Worm (Caenorhabditis elegans): ENCODE data around the gene acl-12.

acl-12 gene

DNA sequence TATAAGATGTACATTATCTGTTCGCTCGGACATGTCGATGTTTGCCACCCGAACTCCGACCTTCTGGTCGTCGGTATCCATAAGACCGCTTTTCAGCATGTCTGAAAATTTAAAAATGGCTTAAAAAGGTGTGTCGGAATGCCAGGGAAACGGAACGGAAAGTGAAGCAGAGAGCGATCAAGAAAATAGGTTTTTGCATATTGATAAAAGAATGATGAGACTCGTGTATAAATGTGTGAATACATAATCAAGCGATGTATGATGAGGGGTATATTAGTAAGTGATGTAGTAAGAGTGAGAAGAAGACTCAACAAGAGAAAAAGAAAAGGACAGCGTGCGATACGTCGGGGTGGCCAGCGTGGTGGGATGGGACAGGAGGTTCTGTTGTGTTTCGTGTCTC, at the start of gene acl-12:
Gene acl-12 (minus strand): TSS at position 101 of the 400 bp plus-strand sequence.
- TF ChIP-seq nhr-77 (tag; optimal IDR thresholded peaks at IDR 0.05) (no peak), nfya-1 (tag; optimal IDR thresholded peaks at IDR 0.05; ENCODE audit: insufficient read depth) (peak; percentile 29), egl-5 (tag; optimal IDR thresholded peaks at IDR 0.05) (no peak), ceh-82 (tag; optimal IDR thresholded peaks at IDR 0.05) (no peak), daf-12 (tag; optimal IDR thresholded peaks at IDR 0.05) (no peak), nhr-67 (tag; optimal IDR thresholded peaks at IDR 0.05) (no peak), skn-1 (tag; optimal IDR thresholded peaks at IDR 0.05) (no peak)

DNA sequence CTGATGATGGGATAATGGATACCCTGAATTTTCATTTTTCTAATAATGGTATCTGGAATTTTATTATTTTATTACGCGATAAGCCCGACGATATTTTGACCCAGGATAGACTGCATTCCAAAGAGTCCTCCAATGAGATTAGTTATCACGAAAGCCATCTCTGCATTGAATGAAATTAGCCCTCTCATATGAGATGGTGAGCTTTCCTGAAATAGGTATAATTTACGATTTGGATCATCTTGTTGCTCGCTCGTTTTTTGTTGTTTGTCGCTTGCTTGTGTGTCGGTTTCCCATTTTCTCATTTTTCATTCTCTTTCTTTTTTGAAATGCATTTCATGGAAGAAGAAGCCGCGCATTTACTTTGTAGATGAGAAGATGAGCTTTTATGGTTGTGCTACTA, 49.1 kb upstream of the acl-12 start:
- TF ChIP-seq hmg-11 (tag; optimal IDR thresholded peaks at IDR 0.05), result no peak
- no peak for TF ChIP-seq nhr-77 (tag; optimal IDR thresholded peaks at IDR 0.05)
- TF ChIP-seq egl-5 (tag; optimal IDR thresholded peaks at IDR 0.05), result peak; percentile 44
- TF ChIP-seq lin-39 (tag; optimal IDR thresholded peaks at IDR 0.05), result peak; percentile 28
- TF ChIP-seq nhr-11 (tag; optimal IDR thresholded peaks at IDR 0.05), result no peak
- no peak for TF ChIP-seq tbx-2 (tag; optimal IDR thresholded peaks at IDR 0.05)
- no peak for TF ChIP-seq ZK546.5 (tag; optimal IDR thresholded peaks at IDR 0.05)
- no peak for TF ChIP-seq R02D3.7 (tag; optimal IDR thresholded peaks at IDR 0.05)
- TF ChIP-seq jun-1 (tag; optimal IDR thresholded peaks at IDR 0.05), result no peak

DNA sequence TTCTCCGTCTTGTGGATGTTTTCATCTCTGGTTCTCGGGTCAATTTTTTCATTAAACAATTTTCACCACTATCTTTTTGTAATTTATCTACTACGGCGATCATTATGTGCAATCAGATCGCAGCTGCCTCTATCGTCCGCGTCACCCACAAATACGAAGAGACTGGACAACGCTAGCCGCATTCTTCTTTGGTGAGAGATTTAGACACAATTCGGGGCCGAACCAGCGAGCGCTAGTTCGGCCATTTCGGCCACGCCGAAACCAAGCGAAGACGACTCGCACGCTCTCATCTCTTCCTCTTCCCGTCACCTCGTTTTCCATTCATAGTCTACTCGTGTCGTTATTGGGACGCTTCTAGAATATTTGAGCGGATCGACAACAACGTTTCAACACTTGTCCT, 43.4 kb upstream of the acl-12 start, which contains the start of gene gly-12:
Gene gly-12 (plus strand): TSS at position 117 of the 400 bp plus-strand sequence.
- TF ChIP-seq pha-4 (tag; optimal IDR thresholded peaks at IDR 0.05) (no peak), lin-39 (tag; optimal IDR thresholded peaks at IDR 0.05) (peak; percentile 46), nhr-12 (tag; optimal IDR thresholded peaks at IDR 0.05) (no peak), nhr-237 (tag; optimal IDR thresholded peaks at IDR 0.05) (no peak), hmg-11 (tag; optimal IDR thresholded peaks at IDR 0.05) (peak; percentile 6), nhr-77 (tag; optimal IDR thresholded peaks at IDR 0.05) (no peak), egl-5 (tag; optimal IDR thresholded peaks at IDR 0.05) (peak; percentile 37), snpc-4 (tag; optimal IDR thresholded peaks at IDR 0.05) (no peak), jun-1 (tag; optimal IDR thresholded peaks at IDR 0.05) (no peak), nfya-1 (tag; optimal IDR thresholded peaks at IDR 0.05; ENCODE audit: insufficient read depth) (peak; percentile 50), nhr-28 (tag; optimal IDR thresholded peaks at IDR 0.05) (no peak), nhr-25 (tag; optimal IDR thresholded peaks at IDR 0.05) (peak; percentile 56), fos-1 (tag; optimal IDR thresholded peaks at IDR 0.05) (no peak), fkh-2 (tag; optimal IDR thresholded peaks at IDR 0.05) (no peak), nhr-23 (tag; optimal IDR thresholded peaks at IDR 0.05) (peak; percentile 55), lin-15B (tag; optimal IDR thresholded peaks at IDR 0.05) (no peak), tbx-2 (tag; optimal IDR thresholded peaks at IDR 0.05) (no peak), ceh-16 (tag; optimal IDR thresholded peaks at IDR 0.05) (no peak), egl-27 (tag; optimal IDR thresholded peaks at IDR 0.05) (no peak), ceh-28 (tag; optimal IDR thresholded peaks at IDR 0.05) (no peak), unc-39 (tag; optimal IDR thresholded peaks at IDR 0.05) (no peak), elt-1 (tag; optimal IDR thresholded peaks at IDR 0.05) (peak; percentile 89)

DNA sequence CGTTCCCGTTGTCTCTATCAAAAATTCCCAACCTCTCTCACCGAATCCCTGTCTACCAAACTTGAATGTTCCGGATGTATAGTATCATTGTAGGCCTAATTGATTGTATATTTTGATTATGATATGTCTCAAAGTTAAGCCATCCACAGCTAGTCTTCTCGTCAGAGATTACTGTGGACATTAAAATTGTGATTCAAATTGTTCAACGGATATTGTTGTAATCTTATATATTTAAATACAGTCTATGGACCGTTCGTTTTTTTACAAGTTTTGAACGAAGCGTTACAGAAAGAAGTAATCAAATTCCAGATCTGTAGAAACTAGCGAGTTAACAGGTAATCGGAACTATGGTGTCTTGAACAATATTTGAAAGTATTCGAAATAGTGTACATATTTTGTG, 38.4 kb upstream of the acl-12 start, which contains the start of gene F48E3.9:
Gene F48E3.9 (plus strand): TSS at position 301 of the 400 bp plus-strand sequence.
- TF ChIP-seq ceh-28 (tag; optimal IDR thresholded peaks at IDR 0.05), result no peak

DNA sequence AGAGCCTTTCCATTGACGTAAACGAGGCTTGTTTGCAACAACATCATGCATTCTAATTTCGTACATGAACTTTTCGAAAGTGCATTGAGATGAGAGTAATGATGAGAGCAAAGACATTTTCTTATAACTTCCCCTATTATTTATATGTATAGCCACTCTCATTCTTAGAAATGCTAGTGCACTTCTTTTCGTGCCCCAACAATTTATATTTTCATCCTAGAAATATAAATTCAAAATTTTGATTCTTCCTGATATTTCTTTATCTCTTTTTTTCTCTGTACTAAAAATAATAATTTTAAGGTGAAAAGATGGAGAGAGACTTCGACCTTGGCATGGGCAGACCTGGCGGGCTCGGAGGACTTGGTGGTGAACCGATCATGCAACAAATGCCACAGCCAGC, 36.6 kb upstream of the acl-12 start, which contains the start of gene mek-1:
Gene mek-1 (plus strand): TSS at position 301 of the 400 bp plus-strand sequence.
- TF ChIP-seq mdl-1 (tag; optimal IDR thresholded peaks at IDR 0.05) (no peak), snpc-4 (tag; optimal IDR thresholded peaks at IDR 0.05) (no peak), tbx-2 (tag; optimal IDR thresholded peaks at IDR 0.05) (no peak), sea-2 (GFP tag; optimal IDR thresholded peaks at IDR 0.05) (no peak), nhr-11 (tag; optimal IDR thresholded peaks at IDR 0.05) (no peak), nfya-1 (tag; optimal IDR thresholded peaks at IDR 0.05; ENCODE audit: insufficient read depth) (no peak), skn-1 (tag; optimal IDR thresholded peaks at IDR 0.05) (no peak)

DNA sequence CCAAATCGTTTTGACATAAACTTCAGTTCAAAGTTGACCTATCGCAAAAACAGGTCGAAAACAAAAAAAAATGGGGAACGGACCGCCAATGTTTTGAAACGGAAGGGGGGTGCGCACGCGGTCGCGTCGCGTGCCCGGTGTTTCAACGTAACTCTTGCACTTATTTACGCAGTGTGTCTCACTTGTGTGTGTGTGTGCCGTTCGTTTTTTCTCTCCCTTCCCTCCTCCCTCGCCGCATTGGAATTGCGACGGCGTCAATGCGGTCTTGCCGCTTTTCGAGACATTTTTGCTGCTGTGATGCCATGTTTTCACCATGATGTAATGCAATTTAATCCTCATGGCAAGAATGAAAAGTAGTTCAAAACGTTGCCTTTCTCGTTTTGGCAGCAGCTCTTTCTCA, 36.1 kb upstream of the acl-12 start:
- no peak for TF ChIP-seq jun-1 (tag; optimal IDR thresholded peaks at IDR 0.05)
- no peak for TF ChIP-seq nhr-23 (tag; optimal IDR thresholded peaks at IDR 0.05)
- TF ChIP-seq nhr-43 (tag; optimal IDR thresholded peaks at IDR 0.05; ENCODE audit: poor library complexity, severe bottlenecking), result no peak
- peak; percentile 6 for TF ChIP-seq lin-15B (tag; optimal IDR thresholded peaks at IDR 0.05)
- no peak for TF ChIP-seq nhr-237 (tag; optimal IDR thresholded peaks at IDR 0.05)
- no peak for TF ChIP-seq fos-1 (tag; optimal IDR thresholded peaks at IDR 0.05)
- peak; percentile 47 for TF ChIP-seq pha-4 (tag; optimal IDR thresholded peaks at IDR 0.05)
- TF ChIP-seq unc-39 (tag; optimal IDR thresholded peaks at IDR 0.05), result no peak
- TF ChIP-seq elt-3 (tag; optimal IDR thresholded peaks at IDR 0.05), result no peak
- no peak for TF ChIP-seq ceh-82 (tag; optimal IDR thresholded peaks at IDR 0.05)
- TF ChIP-seq fkh-10 (GFP tag; optimal IDR thresholded peaks at IDR 0.05), result peak; percentile 6
- TF ChIP-seq egl-5 (tag; optimal IDR thresholded peaks at IDR 0.05), result peak; percentile 6
- TF ChIP-seq ceh-28 (tag; optimal IDR thresholded peaks at IDR 0.05), result peak; percentile 17
- TF ChIP-seq daf-12 (tag; optimal IDR thresholded peaks at IDR 0.05), result no peak
- TF ChIP-seq elt-2 (tag; optimal IDR thresholded peaks at IDR 0.05), result peak; percentile 35
- TF ChIP-seq nhr-25 (tag; optimal IDR thresholded peaks at IDR 0.05), result peak; percentile 21
- peak; percentile 86 for TF ChIP-seq lin-39 (tag; optimal IDR thresholded peaks at IDR 0.05)
- TF ChIP-seq eor-1 (tag; optimal IDR thresholded peaks at IDR 0.05), result no peak
- no peak for TF ChIP-seq ceh-9 (tag; optimal IDR thresholded peaks at IDR 0.05)
- no peak for TF ChIP-seq fkh-2 (tag; optimal IDR thresholded peaks at IDR 0.05)
- no peak for TF ChIP-seq sea-2 (GFP tag; optimal IDR thresholded peaks at IDR 0.05)
- TF ChIP-seq nhr-12 (tag; optimal IDR thresholded peaks at IDR 0.05), result no peak
- TF ChIP-seq R02D3.7 (tag; optimal IDR thresholded peaks at IDR 0.05), result no peak
- peak; percentile 59 for TF ChIP-seq hmg-11 (tag; optimal IDR thresholded peaks at IDR 0.05)
- peak; percentile 82 for TF ChIP-seq ama-1 (optimal IDR thresholded peaks at IDR 0.05)
- no peak for TF ChIP-seq snpc-4 (tag; optimal IDR thresholded peaks at IDR 0.05)
- peak; percentile 3 for TF ChIP-seq elt-1 (tag; optimal IDR thresholded peaks at IDR 0.05)
- TF ChIP-seq skn-1 (tag; optimal IDR thresholded peaks at IDR 0.05), result peak; percentile 16
- no peak for TF ChIP-seq mdl-1 (tag; optimal IDR thresholded peaks at IDR 0.05)
